Fruit fly (Drosophila melanogaster) whole organism, pupa: ENCODE data around the gene Galt.

Experiments
- CG15710 ChIP-seq: fragments of 200-800 bp; sonication (Bioruptor generic); optimal IDR thresholded peaks from 2 replicates; lab custom pipeline; 2018; ENCODE audit warnings: missing biosample characterization, mild to moderate bottlenecking, missing genetic modification characterization, moderate library complexity
- CG17806 ChIP-seq: fragments of 200-800 bp; sonication (Bioruptor generic); optimal IDR thresholded peaks from 2 replicates; lab custom pipeline; 2018; ENCODE audit warnings: missing biosample characterization, mild to moderate bottlenecking, missing genetic modification characterization, moderate library complexity
- CG32121 ChIP-seq: fragments of 200-800 bp; sonication (Bioruptor generic); IDR thresholded peaks from 2 replicates; pipeline ENCODE4 v1.3.6; 2022; ENCODE audit warnings: missing biosample characterization, missing genetic modification characterization
- Pif1A ChIP-seq: fragments of 200-800 bp; sonication (Bioruptor generic); optimal IDR thresholded peaks from 3 replicates; lab custom pipeline; 2016; ENCODE audit warnings: missing biosample characterization, missing genetic modification characterization
- Pif1B ChIP-seq: fragments of 200-800 bp; sonication (Bioruptor generic); optimal IDR thresholded peaks from 3 replicates; lab custom pipeline; 2016; ENCODE audit warnings: missing biosample characterization, missing genetic modification characterization
- fd96Ca ChIP-seq: fragments of 200-800 bp; sonication (Bioruptor generic); IDR thresholded peaks from 3 replicates; pipeline ENCODE4 v1.3.6; 2022; ENCODE audit warnings: missing biosample characterization, missing genetic modification characterization

dm6 chr2L:6683992-6684882 is 16.4 kb upstream of the Galt start, which contains the start of gene Nhe3:
- TF ChIP-seq Pif1A (GFP tag; lab: Kevin White, UChicago) = peak; percentile 34
- peak; percentile 21 for TF ChIP-seq Pif1B (GFP tag; lab: Kevin White, UChicago)
- peak; percentile 54 for TF ChIP-seq CG17806
- peak; percentile 68 for TF ChIP-seq CG32121 (GFP tag; lab: Robert Waterston, UW)
- peak; percentile 65 for TF ChIP-seq CG15710
- peak; percentile 78 for TF ChIP-seq fd96Ca (GFP tag; lab: Robert Waterston, UW)
